Fruit fly (Drosophila melanogaster): Measurements from ENCODE around the gene CG32119.

Gene CG32119

dm6 chr3L:13248602-13249001 lies at the start of gene CG32119:
TSS of gene CG32119 (minus strand) at chr3L:13248702.
- no peak for TF ChIP-seq h (optimal IDR thresholded peaks at IDR 0.05)
- no peak for TF ChIP-seq psq (optimal IDR thresholded peaks at IDR 0.05)
- TF ChIP-seq insv (optimal IDR thresholded peaks at IDR 0.05) = no peak

dm6 chr3L:13296760-13297159 lies 48.3 kb upstream of the CG32119 start, which contains the start of gene Sfp70A4:
TSS of gene Sfp70A4 (minus strand) at chr3L:13296860.
- no peak for TF ChIP-seq insv (optimal IDR thresholded peaks at IDR 0.05)
- no peak for TF ChIP-seq h (optimal IDR thresholded peaks at IDR 0.05)
- no peak for TF ChIP-seq ttk (optimal IDR thresholded peaks at IDR 0.05)
- no peak for TF ChIP-seq Myc (optimal IDR thresholded peaks at IDR 0.05)
- no peak for TF ChIP-seq psq (optimal IDR thresholded peaks at IDR 0.05)
- no peak for TF ChIP-seq Sin3A (optimal IDR thresholded peaks at IDR 0.05)

dm6 chr3L:13295675-13296074 lies 47.2 kb upstream of the CG32119 start:
- TF ChIP-seq Sin3A (optimal IDR thresholded peaks at IDR 0.05) = no peak
- TF ChIP-seq Myc (optimal IDR thresholded peaks at IDR 0.05) = no peak
- no peak for TF ChIP-seq psq (optimal IDR thresholded peaks at IDR 0.05)
- TF ChIP-seq insv (optimal IDR thresholded peaks at IDR 0.05) = no peak
- no peak for TF ChIP-seq h (optimal IDR thresholded peaks at IDR 0.05)
- TF ChIP-seq ttk (optimal IDR thresholded peaks at IDR 0.05) = no peak

- no peak for TF ChIP-seq insv (optimal IDR thresholded peaks at IDR 0.05)
- TF ChIP-seq psq (optimal IDR thresholded peaks at IDR 0.05) = no peak
- no peak for TF ChIP-seq Sin3A (optimal IDR thresholded peaks at IDR 0.05)
Measured at dm6 chr3L:13288161-13288560, 39.7 kb upstream of the CG32119 start.

dm6 chr3L:13286640-13287039 lies 38.1 kb upstream of the CG32119 start:
- TF ChIP-seq insv (optimal IDR thresholded peaks at IDR 0.05) = no peak
- no peak for TF ChIP-seq psq (optimal IDR thresholded peaks at IDR 0.05)
- TF ChIP-seq ttk (optimal IDR thresholded peaks at IDR 0.05) = no peak
- no peak for TF ChIP-seq h (optimal IDR thresholded peaks at IDR 0.05)
- no peak for TF ChIP-seq Myc (optimal IDR thresholded peaks at IDR 0.05)
- TF ChIP-seq Sin3A (optimal IDR thresholded peaks at IDR 0.05) = no peak

- TF ChIP-seq Sin3A (optimal IDR thresholded peaks at IDR 0.05) (no peak), psq (optimal IDR thresholded peaks at IDR 0.05) (no peak), ttk (optimal IDR thresholded peaks at IDR 0.05) (no peak), Myc (optimal IDR thresholded peaks at IDR 0.05) (no peak), insv (optimal IDR thresholded peaks at IDR 0.05) (no peak), h (optimal IDR thresholded peaks at IDR 0.05) (no peak)
Measured at dm6 chr3L:13284308-13284707, 35.8 kb upstream of the CG32119 start.

- TF ChIP-seq Myc (optimal IDR thresholded peaks at IDR 0.05) = no peak
- TF ChIP-seq psq (optimal IDR thresholded peaks at IDR 0.05) = no peak
- no peak for TF ChIP-seq ttk (optimal IDR thresholded peaks at IDR 0.05)
- no peak for TF ChIP-seq insv (optimal IDR thresholded peaks at IDR 0.05)
- no peak for TF ChIP-seq Sin3A (optimal IDR thresholded peaks at IDR 0.05)
- no peak for TF ChIP-seq h (optimal IDR thresholded peaks at IDR 0.05)
Measured at dm6 chr3L:13282039-13282438, 33.5 kb upstream of the CG32119 start.

- no peak for TF ChIP-seq h (optimal IDR thresholded peaks at IDR 0.05)
- no peak for TF ChIP-seq ttk (optimal IDR thresholded peaks at IDR 0.05)
- no peak for TF ChIP-seq psq (optimal IDR thresholded peaks at IDR 0.05)
- TF ChIP-seq Myc (optimal IDR thresholded peaks at IDR 0.05) = no peak
- TF ChIP-seq Sin3A (optimal IDR thresholded peaks at IDR 0.05) = no peak
- no peak for TF ChIP-seq insv (optimal IDR thresholded peaks at IDR 0.05)
Measured at dm6 chr3L:13271282-13271681, 22.8 kb upstream of the CG32119 start.

dm6 chr3L:13267893-13268292 lies 19.4 kb upstream of the CG32119 start:
- TF ChIP-seq insv (optimal IDR thresholded peaks at IDR 0.05) = no peak
- TF ChIP-seq Sin3A (optimal IDR thresholded peaks at IDR 0.05) = no peak
- no peak for TF ChIP-seq ttk (optimal IDR thresholded peaks at IDR 0.05)
- TF ChIP-seq h (optimal IDR thresholded peaks at IDR 0.05) = no peak
- no peak for TF ChIP-seq Myc (optimal IDR thresholded peaks at IDR 0.05)
- no peak for TF ChIP-seq psq (optimal IDR thresholded peaks at IDR 0.05)

dm6 chr3L:13267254-13267653 lies 18.8 kb upstream of the CG32119 start:
- TF ChIP-seq psq (optimal IDR thresholded peaks at IDR 0.05) = no peak
- TF ChIP-seq insv (optimal IDR thresholded peaks at IDR 0.05) = no peak
- no peak for TF ChIP-seq Myc (optimal IDR thresholded peaks at IDR 0.05)
- TF ChIP-seq Sin3A (optimal IDR thresholded peaks at IDR 0.05) = no peak
- no peak for TF ChIP-seq ttk (optimal IDR thresholded peaks at IDR 0.05)
- no peak for TF ChIP-seq h (optimal IDR thresholded peaks at IDR 0.05)

dm6 chr3L:13266078-13266477 lies 17.6 kb upstream of the CG32119 start:
- TF ChIP-seq ttk (optimal IDR thresholded peaks at IDR 0.05) (no peak), Sin3A (optimal IDR thresholded peaks at IDR 0.05) (no peak), psq (optimal IDR thresholded peaks at IDR 0.05) (no peak), h (optimal IDR thresholded peaks at IDR 0.05) (no peak), insv (optimal IDR thresholded peaks at IDR 0.05) (no peak), Myc (optimal IDR thresholded peaks at IDR 0.05) (no peak)

- TF ChIP-seq h (optimal IDR thresholded peaks at IDR 0.05) (no peak), ttk (optimal IDR thresholded peaks at IDR 0.05) (no peak), insv (optimal IDR thresholded peaks at IDR 0.05) (no peak), Sin3A (optimal IDR thresholded peaks at IDR 0.05) (no peak), Myc (optimal IDR thresholded peaks at IDR 0.05) (no peak), psq (optimal IDR thresholded peaks at IDR 0.05) (no peak)
Measured at dm6 chr3L:13263801-13264200, 15.3 kb upstream of the CG32119 start.

dm6 chr3L:13262250-13262649 lies 13.7 kb upstream of the CG32119 start:
- no peak for TF ChIP-seq Myc (optimal IDR thresholded peaks at IDR 0.05)
- TF ChIP-seq psq (optimal IDR thresholded peaks at IDR 0.05) = no peak
- TF ChIP-seq ttk (optimal IDR thresholded peaks at IDR 0.05) = no peak
- TF ChIP-seq insv (optimal IDR thresholded peaks at IDR 0.05) = no peak
- no peak for TF ChIP-seq Sin3A (optimal IDR thresholded peaks at IDR 0.05)
- no peak for TF ChIP-seq h (optimal IDR thresholded peaks at IDR 0.05)
